Fruit fly (Drosophila melanogaster) whole organism, wandering third instar larva: Measurements from ENCODE around the gene Ide.

Source experiments
- Abd-B ChIP-seq: fragments of >200 bp; optimal IDR thresholded peaks from 2 replicates; lab custom pipeline; 2017; ENCODE audit warnings: missing biosample characterization, missing genetic modification characterization
- CG32264 ChIP-seq: fragments of 200-800 bp; sonication (Bioruptor generic); optimal IDR thresholded peaks from 2 replicates; lab custom pipeline; 2016; ENCODE audit warnings: missing biosample characterization, missing genetic modification characterization
- CG9705 ChIP-seq: fragments of 200-800 bp; sonication (Bioruptor generic); optimal IDR thresholded peaks from 2 replicates; lab custom pipeline; 2018; ENCODE audit warnings: missing biosample characterization, mild to moderate bottlenecking, missing genetic modification characterization
- CrebA ChIP-seq: fragments of 200-800 bp; sonication (Bioruptor generic); optimal IDR thresholded peaks from 2 replicates; lab custom pipeline; 2016; ENCODE audit warnings: missing biosample characterization, mild to moderate bottlenecking, missing genetic modification characterization, borderline replicate concordance
- Dif ChIP-seq: fragments of 200-275, 200-300 bp; sonication (Bioruptor generic); optimal IDR thresholded peaks from 2 replicates; lab custom pipeline; 2018; ENCODE audit warnings: missing biosample characterization, missing genetic modification characterization; ENCODE audit not compliant: partially characterized antibody
- GATAd ChIP-seq: sonication (Bioruptor generic); optimal IDR thresholded peaks from 2 replicates; lab custom pipeline; 2016; ENCODE audit warnings: missing biosample characterization, missing genetic modification characterization
- HLH106 ChIP-seq: fragments of 200-800 bp; optimal IDR thresholded peaks from 3 replicates; lab custom pipeline; 2019; ENCODE audit warnings: missing biosample characterization, mild to moderate bottlenecking, missing genetic modification characterization, moderate library complexity
- Hnf4 ChIP-seq: fragments of 200-800 bp; sonication (Bioruptor generic); optimal IDR thresholded peaks from 2 replicates; lab custom pipeline; 2016; ENCODE audit warnings: missing biosample characterization, mild to moderate bottlenecking, missing genetic modification characterization
- Hr78 ChIP-seq: fragments of >200 bp; optimal IDR thresholded peaks from 2 replicates; lab custom pipeline; 2017; ENCODE audit warnings: missing biosample characterization, missing genetic modification characterization
- Hr83 ChIP-seq: fragments of 200-300 bp; sonication (Bioruptor generic); optimal IDR thresholded peaks from 2 replicates; lab custom pipeline; 2016; ENCODE audit warnings: missing biosample characterization, mild to moderate bottlenecking, missing genetic modification characterization, moderate library complexity; ENCODE audit not compliant: poor library complexity, severe bottlenecking
- Jra ChIP-seq: sonication (Bioruptor generic); optimal IDR thresholded peaks from 2 replicates; lab custom pipeline; 2016; ENCODE audit warnings: missing biosample characterization, missing genetic modification characterization
- Mio ChIP-seq: sonication (Bioruptor generic); optimal IDR thresholded peaks from 2 replicates; lab custom pipeline; 2016; ENCODE audit warnings: missing biosample characterization, missing genetic modification characterization
- Myc ChIP-seq: fragments of >200 bp; optimal IDR thresholded peaks from 2 replicates; lab custom pipeline; 2017
- N ChIP-seq: fragments of >200 bp; optimal IDR thresholded peaks from 2 replicates; lab custom pipeline; 2018; ENCODE audit warnings: missing biosample characterization, missing external identifiers, missing genetic modification characterization
- OdsH ChIP-seq: fragments of 200-800 bp; sonication (Bioruptor generic); optimal IDR thresholded peaks from 2 replicates; lab custom pipeline; 2016; ENCODE audit warnings: missing biosample characterization, mild to moderate bottlenecking, missing genetic modification characterization
- Rel ChIP-seq, 2 experiments: fragments of 200-800 bp; sonication (Bioruptor generic) in 1 of 2; optimal IDR thresholded peaks; 2 replicates in 1 of 2; 3 replicates in 1 of 2; lab custom pipeline; 2016 to 2019; ENCODE audit warnings: mild to moderate bottlenecking in 2 of 2, missing biosample characterization in 2 of 2, missing genetic modification characterization in 2 of 2, moderate library complexity in 1 of 2
- Sp1 ChIP-seq: fragments of 200-800 bp; sonication (Bioruptor generic); optimal IDR thresholded peaks from 3 replicates; lab custom pipeline; 2019; ENCODE audit warnings: missing biosample characterization, mild to moderate bottlenecking, missing genetic modification characterization, moderate library complexity
- br ChIP-seq: fragments of 200-800 bp; sonication (Bioruptor generic); optimal IDR thresholded peaks from 2 replicates; lab custom pipeline; 2016; ENCODE audit warnings: missing biosample characterization, missing genetic modification characterization
- brk ChIP-seq: fragments of 200-800 bp; sonication (Bioruptor generic); optimal IDR thresholded peaks from 2 replicates; lab custom pipeline; 2016; ENCODE audit warnings: missing biosample characterization, mild to moderate bottlenecking, missing genetic modification characterization
- dl ChIP-seq, 2 experiments: fragments of 175-275, 200-275 bp in 1 of 2; fragments of 200-275 bp in 1 of 2; sonication (Bioruptor generic); optimal IDR thresholded peaks; lab custom pipeline; 2018; ENCODE audit warnings: mild to moderate bottlenecking in 2 of 2, missing biosample characterization in 2 of 2, missing genetic modification characterization in 2 of 2, moderate library complexity in 2 of 2; ENCODE audit not compliant: partially characterized antibody in 2 of 2, insufficient read depth in 1 of 2
- dmrt93B ChIP-seq: fragments of 200-800 bp; sonication (Bioruptor generic); optimal IDR thresholded peaks from 2 replicates; lab custom pipeline; 2018; ENCODE audit warnings: missing biosample characterization, mild to moderate bottlenecking, missing genetic modification characterization
- dsf ChIP-seq: sonication (Bioruptor generic); optimal IDR thresholded peaks from 2 replicates; lab custom pipeline; 2016; ENCODE audit warnings: missing biosample characterization, missing genetic modification characterization, borderline replicate concordance
- ey ChIP-seq: fragments of 200-800 bp; sonication (Bioruptor generic); optimal IDR thresholded peaks from 2 replicates; lab custom pipeline; 2016; ENCODE audit warnings: missing biosample characterization, missing genetic modification characterization
- foxo ChIP-seq, 2 experiments: fragments of 200-800 bp; sonication (Bioruptor generic); optimal IDR thresholded peaks; 2 replicates in 1 of 2; 3 replicates in 1 of 2; lab custom pipeline; 2016 to 2017; ENCODE audit warnings: missing biosample characterization in 2 of 2, missing genetic modification characterization in 2 of 2
- fru ChIP-seq: fragments of 200-800 bp; sonication (Bioruptor generic); optimal IDR thresholded peaks from 3 replicates; lab custom pipeline; 2016; ENCODE audit warnings: missing biosample characterization, mild to moderate bottlenecking, missing genetic modification characterization
- h ChIP-seq: fragments of 200-800 bp; sonication (Bioruptor generic); optimal IDR thresholded peaks from 3 replicates; lab custom pipeline; 2016; ENCODE audit warnings: missing biosample characterization, mild to moderate bottlenecking, missing genetic modification characterization
- jim ChIP-seq: fragments of 175-275, 200-325 bp; sonication (Bioruptor generic); optimal IDR thresholded peaks from 2 replicates; lab custom pipeline; 2016; ENCODE audit warnings: missing biosample characterization, mild to moderate bottlenecking, missing genetic modification characterization
- pan ChIP-seq: fragments of >200 bp; optimal IDR thresholded peaks from 2 replicates; lab custom pipeline; 2017
- psq ChIP-seq: fragments of 200-800 bp; sonication (Bioruptor generic); optimal IDR thresholded peaks from 3 replicates; lab custom pipeline; 2017; ENCODE audit warnings: missing biosample characterization, mild to moderate bottlenecking, missing genetic modification characterization, moderate library complexity
- rgr ChIP-seq: fragments of 200-800 bp; sonication (Bioruptor generic); optimal IDR thresholded peaks from 3 replicates; lab custom pipeline; 2016; ENCODE audit warnings: missing biosample characterization, mild to moderate bottlenecking, missing genetic modification characterization
- sage ChIP-seq: fragments of 200-800 bp; sonication (Bioruptor generic); optimal IDR thresholded peaks from 2 replicates; lab custom pipeline; 2016; ENCODE audit warnings: missing biosample characterization, mild to moderate bottlenecking, missing genetic modification characterization
- sv ChIP-seq: fragments of 200-800 bp; sonication (Bioruptor generic); optimal IDR thresholded peaks from 3 replicates; lab custom pipeline; 2016; ENCODE audit warnings: missing biosample characterization, missing genetic modification characterization
- tai ChIP-seq: sonication (Bioruptor generic); optimal IDR thresholded peaks from 2 replicates; lab custom pipeline; 2016; ENCODE audit warnings: missing biosample characterization, missing genetic modification characterization
- usp ChIP-seq: fragments of >200 bp; optimal IDR thresholded peaks from 2 replicates; lab custom pipeline; 2017; ENCODE audit warnings: missing biosample characterization, missing genetic modification characterization
- woc ChIP-seq: sonication (Bioruptor generic); optimal IDR thresholded peaks from 2 replicates; lab custom pipeline; 2016; ENCODE audit warnings: missing biosample characterization, mild to moderate bottlenecking, missing genetic modification characterization

Gene Ide

dm6 chr3L:20348581-20349093, 27.1 kb downstream of the Ide start:
- TF ChIP-seq OdsH (peak; percentile 31), Rel (GFP tag; optimal IDR thresholded peaks at IDR 0.05; lab: Kevin White, UChicago) (no peak), Rel (tag; optimal IDR thresholded peaks at IDR 0.05; lab: Kevin White, UChicago) (peak; percentile 56), Dif (GFP tag; lab: Kevin White, UChicago) (no peak)
- TF ChIP-seq, all 38 proteins: peak for 2

dm6 chr3L:20347762-20348580, 27.7 kb downstream of the Ide start, which contains the start of the genes Rbbp5 and eRF1:
Rbbp5 (minus strand) TSS chr3L:20347942.
eRF1 (plus strand) TSS chr3L:20348355.
- TF ChIP-seq CG9705 (GFP tag; lab: Kevin White, UChicago) (peak; percentile 39), usp (GFP tag; lab: Kevin White, UChicago) (no peak), Dif (GFP tag; lab: Kevin White, UChicago) (no peak), Hr78 (no peak), Sp1 (GFP tag; lab: Kevin White, UChicago) (peak; percentile 75), Hnf4 (GFP tag; lab: Kevin White, UChicago) (peak; percentile 82), dmrt93B (GFP tag; lab: Kevin White, UChicago) (no peak), woc (GFP tag; lab: Kevin White, UChicago) (peak; percentile 80), tai (peak; percentile 84), sage (GFP tag; lab: Kevin White, UChicago) (peak; percentile 54), Myc (lab: Kevin White, UChicago) (peak; percentile 4), foxo (GFP tag; optimal IDR thresholded peaks at IDR 0.05; lab: Kevin White, UChicago) (peak in 1 of 2 experiments; percentile 86), CrebA (GFP tag; lab: Kevin White, UChicago) (no peak), Jra (GFP tag; lab: Kevin White, UChicago) (peak; percentile 82), h (peak; percentile 71), pan (no peak), Hr83 (GFP tag; lab: Kevin White, UChicago) (peak; percentile 70), Mio (GFP tag; lab: Kevin White, UChicago) (no peak), CG32264 (no peak), jim (peak; percentile 42), dl (GFP tag; optimal IDR thresholded peaks at IDR 0.05; lab: Kevin White, UChicago; ENCODE audit: insufficient read depth in 1 of 2, partially characterized antibody in 2 of 2) (no peak), fru (peak; percentile 71), br (peak; percentile 45), OdsH (peak; percentile 72), HLH106 (tag; lab: Kevin White, UChicago) (peak; percentile 81), N (GFP tag; lab: Kevin White, UChicago) (no peak), psq (GFP tag; lab: Kevin White, UChicago) (peak; percentile 74), ey (GFP tag; lab: Kevin White, UChicago) (peak; percentile 60), Rel (GFP tag; optimal IDR thresholded peaks at IDR 0.05; lab: Kevin White, UChicago) (no peak), Rel (tag; optimal IDR thresholded peaks at IDR 0.05; lab: Kevin White, UChicago) (no peak), brk (peak; percentile 83), GATAd (GFP tag; lab: Kevin White, UChicago) (no peak), rgr (peak; percentile 71), Abd-B (no peak), dsf (GFP tag; lab: Kevin White, UChicago) (peak; percentile 48), sv (GFP tag; lab: Kevin White, UChicago) (peak; percentile 83)

- TF ChIP-seq dmrt93B (GFP tag; lab: Kevin White, UChicago) (no peak), sage (GFP tag; lab: Kevin White, UChicago) (no peak), Hr78 (no peak), brk (no peak), Mio (GFP tag; lab: Kevin White, UChicago) (no peak), woc (GFP tag; lab: Kevin White, UChicago) (no peak), Myc (lab: Kevin White, UChicago) (no peak)
These were observed 33.4 kb downstream of the Ide start, which contains the start of gene Spn77Bc for dm6 chr3L:20342334-20342733. Spn77Bc (plus strand) TSS chr3L:20342634.
